Fruit fly (Drosophila melanogaster) whole organism, pupa: ENCODE results near the gene CG4911.

ENCODE experiments used
- CG10348 ChIP-seq: fragments of 200-800 bp; sonication (Bioruptor generic); IDR thresholded peaks from 2 replicates; pipeline ENCODE4 v1.3.6; 2022; ENCODE audit warnings: missing biosample characterization, missing genetic modification characterization
- CG13204 ChIP-seq: fragments of 200-800 bp; sonication (Bioruptor generic); optimal IDR thresholded peaks from 2 replicates; lab custom pipeline; 2018; ENCODE audit warnings: missing biosample characterization, mild to moderate bottlenecking, missing genetic modification characterization, moderate library complexity
- CG14655 ChIP-seq: fragments of 200-800 bp; sonication (Bioruptor generic); optimal IDR thresholded peaks from 3 replicates; lab custom pipeline; 2017; ENCODE audit warnings: mild to moderate bottlenecking, missing biosample characterization, missing genetic modification reagents, missing genetic modification characterization
- CG15710 ChIP-seq: fragments of 200-800 bp; sonication (Bioruptor generic); optimal IDR thresholded peaks from 2 replicates; lab custom pipeline; 2018; ENCODE audit warnings: missing biosample characterization, mild to moderate bottlenecking, missing genetic modification characterization, moderate library complexity
- CG17806 ChIP-seq: fragments of 200-800 bp; sonication (Bioruptor generic); optimal IDR thresholded peaks from 2 replicates; lab custom pipeline; 2018; ENCODE audit warnings: missing biosample characterization, mild to moderate bottlenecking, missing genetic modification characterization, moderate library complexity
- CG32121 ChIP-seq: fragments of 200-800 bp; sonication (Bioruptor generic); IDR thresholded peaks from 2 replicates; pipeline ENCODE4 v1.3.6; 2022; ENCODE audit warnings: missing biosample characterization, missing genetic modification characterization
- CG34367 ChIP-seq: fragments of 200-800 bp; sonication (Bioruptor generic); optimal IDR thresholded peaks from 2 replicates; lab custom pipeline; 2018; ENCODE audit warnings: missing biosample characterization, mild to moderate bottlenecking, missing genetic modification characterization
- CG4496 ChIP-seq: fragments of 200-800 bp; sonication (Bioruptor generic); IDR thresholded peaks from 3 replicates; pipeline ENCODE4 v1.3.6; 2022; ENCODE audit warnings: missing biosample characterization, missing genetic modification characterization
- CG8159 ChIP-seq: fragments of 200-800 bp; sonication (Bioruptor generic); optimal IDR thresholded peaks from 3 replicates; lab custom pipeline; 2018; ENCODE audit warnings: missing biosample characterization, mild to moderate bottlenecking, missing genetic modification characterization, moderate library complexity
- CG8301 ChIP-seq: fragments of 200-800 bp; sonication (Bioruptor generic); optimal IDR thresholded peaks from 2 replicates; lab custom pipeline; 2018; ENCODE audit warnings: missing biosample characterization, mild to moderate bottlenecking, missing genetic modification characterization
- CG9948 ChIP-seq: fragments of 200-800 bp; sonication (Bioruptor generic); optimal IDR thresholded peaks from 2 replicates; lab custom pipeline; 2018; ENCODE audit warnings: missing biosample characterization, mild to moderate bottlenecking, missing genetic modification characterization, moderate library complexity
- D1 ChIP-seq: fragments of 200-800 bp; sonication (Bioruptor generic); optimal IDR thresholded peaks from 2 replicates; lab custom pipeline; 2018; ENCODE audit warnings: missing biosample characterization, mild to moderate bottlenecking, missing genetic modification characterization, moderate library complexity
- EcR ChIP-seq: fragments of 200-800 bp; sonication (Bioruptor generic); optimal IDR thresholded peaks from 3 replicates; lab custom pipeline; 2019; ENCODE audit warnings: missing biosample characterization, missing genetic modification characterization, mild to moderate bottlenecking, moderate library complexity, missing genetic modification reagents
- Ets98B ChIP-seq: fragments of 200-800 bp; sonication (Bioruptor generic); IDR thresholded peaks from 2 replicates; pipeline ENCODE4 v1.3.6; 2022; ENCODE audit warnings: missing biosample characterization, missing genetic modification characterization
- Pif1A ChIP-seq: fragments of 200-800 bp; sonication (Bioruptor generic); optimal IDR thresholded peaks from 3 replicates; lab custom pipeline; 2016; ENCODE audit warnings: missing biosample characterization, missing genetic modification characterization
- Pif1B ChIP-seq: fragments of 200-800 bp; sonication (Bioruptor generic); optimal IDR thresholded peaks from 3 replicates; lab custom pipeline; 2016; ENCODE audit warnings: missing biosample characterization, missing genetic modification characterization
- Snoo ChIP-seq: fragments of 200-800 bp; sonication (Bioruptor generic); optimal IDR thresholded peaks from 3 replicates; lab custom pipeline; 2017; ENCODE audit warnings: missing biosample characterization, mild to moderate bottlenecking, missing genetic modification characterization, inconsistent platforms
- fd96Ca ChIP-seq: fragments of 200-800 bp; sonication (Bioruptor generic); IDR thresholded peaks from 3 replicates; pipeline ENCODE4 v1.3.6; 2022; ENCODE audit warnings: missing biosample characterization, missing genetic modification characterization
- gl ChIP-seq: fragments of 200-800 bp; sonication (Bioruptor generic); optimal IDR thresholded peaks from 2 replicates; lab custom pipeline; 2018; ENCODE audit warnings: missing biosample characterization, mild to moderate bottlenecking, missing genetic modification characterization
- rn ChIP-seq: fragments of 200-800 bp; sonication (Bioruptor generic); IDR thresholded peaks from 2 replicates; pipeline ENCODE4 v1.3.6; 2022; ENCODE audit warnings: missing biosample characterization, missing genetic modification characterization

CG4911 gene

dm6 chr3L:9032871-9033270 lies 39.7 kb downstream of the CG4911 start:
- TF ChIP-seq CG9948 = peak; percentile 22
- no peak for TF ChIP-seq Pif1A (GFP tag; lab: Kevin White, UChicago)
- TF ChIP-seq rn (GFP tag; lab: Robert Waterston, UW) = no peak
- TF ChIP-seq CG17806 (tag; lab: Kevin White, UChicago) = peak; percentile 8
- TF ChIP-seq gl = no peak
- peak; percentile 0 for TF ChIP-seq CG14655 (GFP tag; lab: Kevin White, UChicago)
- no peak for TF ChIP-seq Snoo (tag; lab: Kevin White, UChicago)
- TF ChIP-seq CG4496 = no peak
- TF ChIP-seq CG15710 (tag; lab: Kevin White, UChicago) = peak; percentile 8
- peak; percentile 34 for TF ChIP-seq CG8159 (tag; lab: Kevin White, UChicago)
- no peak for TF ChIP-seq D1 (tag; lab: Kevin White, UChicago)
- no peak for TF ChIP-seq CG32121 (GFP tag; lab: Robert Waterston, UW)
- TF ChIP-seq fd96Ca (GFP tag; lab: Robert Waterston, UW) = no peak

- TF ChIP-seq CG8301 (tag; lab: Kevin White, UChicago) = no peak
- no peak for TF ChIP-seq rn (GFP tag; lab: Robert Waterston, UW)
- TF ChIP-seq CG17806 (tag; lab: Kevin White, UChicago) = no peak
- TF ChIP-seq CG14655 (GFP tag; lab: Kevin White, UChicago) = no peak
Observed at dm6 chr3L:9029183-9029789, 43.2 kb downstream of the CG4911 start.

dm6 chr3L:9028057-9028456 lies 44.5 kb downstream of the CG4911 start:
- no peak for TF ChIP-seq CG14655 (GFP tag; lab: Kevin White, UChicago)
- no peak for TF ChIP-seq CG10348 (GFP tag; lab: Robert Waterston, UW)
- TF ChIP-seq CG17806 (tag; lab: Kevin White, UChicago) = no peak
- TF ChIP-seq Ets98B = no peak
- TF ChIP-seq Pif1B (GFP tag; lab: Kevin White, UChicago) = no peak
- no peak for TF ChIP-seq CG34367 (tag; lab: Kevin White, UChicago)
- no peak for TF ChIP-seq rn (GFP tag; lab: Robert Waterston, UW)
- TF ChIP-seq EcR = no peak
- TF ChIP-seq Snoo (tag; lab: Kevin White, UChicago) = no peak
- no peak for TF ChIP-seq gl
- no peak for TF ChIP-seq CG32121 (GFP tag; lab: Robert Waterston, UW)
- TF ChIP-seq CG8301 (tag; lab: Kevin White, UChicago) = no peak
- TF ChIP-seq CG4496 = no peak
- no peak for TF ChIP-seq CG9948

- TF ChIP-seq rn (GFP tag; lab: Robert Waterston, UW) = no peak
- TF ChIP-seq CG10348 (GFP tag; lab: Robert Waterston, UW) = no peak
- TF ChIP-seq Pif1B (GFP tag; lab: Kevin White, UChicago) = no peak
- no peak for TF ChIP-seq EcR
- no peak for TF ChIP-seq gl
- no peak for TF ChIP-seq CG13204 (GFP tag; lab: Kevin White, UChicago)
- no peak for TF ChIP-seq CG34367 (tag; lab: Kevin White, UChicago)
- no peak for TF ChIP-seq CG32121 (GFP tag; lab: Robert Waterston, UW)
- no peak for TF ChIP-seq fd96Ca (GFP tag; lab: Robert Waterston, UW)
- TF ChIP-seq CG9948 = no peak
- TF ChIP-seq D1 (tag; lab: Kevin White, UChicago) = no peak
- TF ChIP-seq CG17806 (tag; lab: Kevin White, UChicago) = no peak
- no peak for TF ChIP-seq CG14655 (GFP tag; lab: Kevin White, UChicago)
- no peak for TF ChIP-seq Snoo (tag; lab: Kevin White, UChicago)
- no peak for TF ChIP-seq CG8159 (tag; lab: Kevin White, UChicago)
- TF ChIP-seq CG4496 = no peak
- TF ChIP-seq CG15710 (tag; lab: Kevin White, UChicago) = no peak
- TF ChIP-seq CG8301 (tag; lab: Kevin White, UChicago) = no peak
Observed at dm6 chr3L:9027122-9027696, 45.3 kb downstream of the CG4911 start.

dm6 chr3L:9026568-9026967 lies 46.0 kb downstream of the CG4911 start:
- no peak for TF ChIP-seq CG17806 (tag; lab: Kevin White, UChicago)
- no peak for TF ChIP-seq CG15710 (tag; lab: Kevin White, UChicago)
- TF ChIP-seq CG9948 = no peak
- TF ChIP-seq Ets98B = no peak
- TF ChIP-seq CG14655 (GFP tag; lab: Kevin White, UChicago) = no peak
- no peak for TF ChIP-seq CG13204 (GFP tag; lab: Kevin White, UChicago)
- TF ChIP-seq Pif1B (GFP tag; lab: Kevin White, UChicago) = no peak
- no peak for TF ChIP-seq CG34367 (tag; lab: Kevin White, UChicago)
- no peak for TF ChIP-seq fd96Ca (GFP tag; lab: Robert Waterston, UW)
- TF ChIP-seq D1 (tag; lab: Kevin White, UChicago) = no peak
- no peak for TF ChIP-seq CG4496
- TF ChIP-seq Snoo (tag; lab: Kevin White, UChicago) = no peak
- TF ChIP-seq rn (GFP tag; lab: Robert Waterston, UW) = no peak
- TF ChIP-seq CG32121 (GFP tag; lab: Robert Waterston, UW) = no peak
- no peak for TF ChIP-seq Pif1A (GFP tag; lab: Kevin White, UChicago)
- TF ChIP-seq CG10348 (GFP tag; lab: Robert Waterston, UW) = no peak
- no peak for TF ChIP-seq gl
- no peak for TF ChIP-seq EcR

- peak; percentile 23 for TF ChIP-seq CG17806 (tag; lab: Kevin White, UChicago)
- TF ChIP-seq CG34367 (tag; lab: Kevin White, UChicago) = no peak
- TF ChIP-seq EcR = no peak
- no peak for TF ChIP-seq CG32121 (GFP tag; lab: Robert Waterston, UW)
- TF ChIP-seq CG15710 (tag; lab: Kevin White, UChicago) = peak; percentile 23
- TF ChIP-seq Pif1A (GFP tag; lab: Kevin White, UChicago) = peak; percentile 20
- no peak for TF ChIP-seq fd96Ca (GFP tag; lab: Robert Waterston, UW)
- no peak for TF ChIP-seq Ets98B
- TF ChIP-seq CG8159 (tag; lab: Kevin White, UChicago) = peak; percentile 44
Observed at dm6 chr3L:9025680-9026079, 46.9 kb downstream of the CG4911 start.
